Worm (Caenorhabditis elegans) whole organism, L4 larva: ENCODE results near the gene col-73.

ENCODE experiments used
- F49E8.2 ChIP-seq: sonication (generic microtip); optimal IDR thresholded peaks from 2 replicates; lab custom pipeline; 2016; ENCODE audit warnings: missing compliant biosample characterization, mild to moderate bottlenecking, missing genetic modification characterization, borderline replicate concordance
- T20F7.1 ChIP-seq: fragments of 200-800 bp; sonication (Bioruptor generic); optimal IDR thresholded peaks from 2 replicates; lab custom pipeline; 2018; ENCODE audit warnings: mild to moderate bottlenecking, missing genetic modification characterization, missing compliant biosample characterization
- arid-1 ChIP-seq: fragments of 200-800 bp; sonication (Bioruptor generic); conservative IDR thresholded peaks from 2 replicates; pipeline ENCODE4 v1.3.6; 2022; ENCODE audit warnings: missing genetic modification reagents, missing genetic modification characterization, missing compliant biosample characterization
- cey-2 ChIP-seq: sonication (generic microtip); optimal IDR thresholded peaks from 3 replicates; lab custom pipeline; 2017; ENCODE audit warnings: missing genetic modification characterization, mild to moderate bottlenecking, missing compliant biosample characterization, antibody characterized with exemption, borderline replicate concordance; ENCODE audit not compliant: insufficient read depth
- daf-12 ChIP-seq: fragments of 150-350 bp; optimal IDR thresholded peaks from 2 replicates; lab custom pipeline; 2014; ENCODE audit warnings: missing biosample characterization, missing genetic modification reagents, missing genetic modification characterization
- daf-16 ChIP-seq, 3 experiments: sonication (generic microtip); optimal IDR thresholded peaks; 2 replicates each; lab custom pipeline; 2016 to 2017; ENCODE audit warnings: missing genetic modification characterization in 3 of 3, missing genetic modification reagents in 3 of 3, mild to moderate bottlenecking in 2 of 3, missing compliant biosample characterization in 2 of 3, missing biosample characterization in 1 of 3, moderate library complexity in 1 of 3
- daf-8 ChIP-seq: fragments of 200-800 bp; sonication (Bioruptor generic); IDR thresholded peaks from 2 replicates; pipeline ENCODE4 v1.3.6; 2022; ENCODE audit warnings: missing genetic modification characterization, missing compliant biosample characterization
- dmd-6 ChIP-seq: fragments of 200-800 bp; sonication (Bioruptor generic); IDR thresholded peaks from 2 replicates; pipeline ENCODE4 v1.3.6; 2022; ENCODE audit warnings: missing genetic modification reagents, missing genetic modification characterization, missing compliant biosample characterization
- dmd-8 ChIP-seq: fragments of 200-800 bp; sonication (Bioruptor generic); IDR thresholded peaks from 2 replicates; pipeline ENCODE4 v1.3.6; 2022; ENCODE audit warnings: missing genetic modification characterization, missing compliant biosample characterization
- dmd-9 ChIP-seq: fragments of 200-800 bp; sonication (Bioruptor generic); IDR thresholded peaks from 2 replicates; pipeline ENCODE4 v1.3.6; 2022; ENCODE audit warnings: missing genetic modification reagents, missing genetic modification characterization, missing compliant biosample characterization
- dve-1 ChIP-seq: sonication (generic microtip); optimal IDR thresholded peaks from 2 replicates; lab custom pipeline; 2017; ENCODE audit warnings: antibody characterized with exemption, mild to moderate bottlenecking, missing genetic modification characterization, missing compliant biosample characterization; ENCODE audit not compliant: insufficient read depth
- gei-8 ChIP-seq: fragments of 200-800 bp; sonication (Bioruptor generic); optimal IDR thresholded peaks from 2 replicates; lab custom pipeline; 2018; ENCODE audit warnings: mild to moderate bottlenecking, missing genetic modification characterization, missing compliant biosample characterization
- hif-1 ChIP-seq, 2 experiments: sonication (generic microtip); optimal IDR thresholded peaks; 2 replicates each; lab custom pipeline; 2016 to 2017; ENCODE audit warnings: missing compliant biosample characterization in 2 of 2, missing genetic modification characterization in 2 of 2, missing genetic modification reagents in 2 of 2, missing genotype in 2 of 2, mild to moderate bottlenecking in 1 of 2
- hlh-11 ChIP-seq: fragments of 200-800 bp; sonication (Bioruptor generic); optimal IDR thresholded peaks from 2 replicates; lab custom pipeline; 2018; ENCODE audit warnings: mild to moderate bottlenecking, missing genetic modification characterization, missing compliant biosample characterization
- hlh-30 ChIP-seq: sonication (generic microtip); optimal IDR thresholded peaks from 2 replicates; lab custom pipeline; 2017; ENCODE audit warnings: antibody characterized with exemption, mild to moderate bottlenecking, missing genetic modification characterization, missing compliant biosample characterization; ENCODE audit not compliant: insufficient read depth
- hmg-1.1 ChIP-seq: fragments of 200-800 bp; sonication (Bioruptor generic); IDR thresholded peaks from 2 replicates; pipeline ENCODE4 v1.3.6; 2022; ENCODE audit warnings: missing genetic modification reagents, missing genetic modification characterization, missing compliant biosample characterization
- lin-13 ChIP-seq: fragments of 150-350 bp; optimal IDR thresholded peaks from 2 replicates; lab custom pipeline; 2014; ENCODE audit warnings: missing biosample characterization, missing genetic modification reagents, missing genetic modification characterization
- lin-29 ChIP-seq: fragments of 200-800 bp; sonication (Bioruptor generic); IDR thresholded peaks from 2 replicates; pipeline ENCODE4 v1.3.6; 2022; ENCODE audit warnings: missing genetic modification reagents, missing genetic modification characterization, missing compliant biosample characterization
- lsy-2 ChIP-seq, 2 experiments: fragments of 150-350 bp in 1 of 2; sonication (generic microtip) in 1 of 2; optimal IDR thresholded peaks; 2 replicates each; lab custom pipeline; 2014 to 2017; ENCODE audit warnings: missing biosample characterization in 2 of 2, missing genetic modification characterization in 2 of 2
- madf-9 ChIP-seq: fragments of 200-800 bp; sonication (Bioruptor generic); conservative IDR thresholded peaks from 2 replicates; pipeline ENCODE4 v1.3.6; 2022; ENCODE audit warnings: missing genetic modification reagents, missing genetic modification characterization, missing compliant biosample characterization
- mdl-1 ChIP-seq, 2 experiments: fragments of 150-350 bp in 1 of 2; sonication (generic microtip) in 1 of 2; optimal IDR thresholded peaks; 2 replicates each; lab custom pipeline; 2014 to 2017; ENCODE audit warnings: missing biosample characterization in 2 of 2, missing genetic modification characterization in 2 of 2
- mep-1 ChIP-seq: fragments of 150-350 bp; sonication (generic microtip); optimal IDR thresholded peaks from 3 replicates; lab custom pipeline; 2014; ENCODE audit warnings: missing biosample characterization, missing genetic modification characterization
- mes-2 ChIP-seq: sonication (generic microtip); optimal IDR thresholded peaks from 2 replicates; lab custom pipeline; 2016; ENCODE audit warnings: missing genotype, mild to moderate bottlenecking, missing genetic modification characterization, missing compliant biosample characterization; ENCODE audit not compliant: poor library complexity, severe bottlenecking
- mxl-3 ChIP-seq: fragments of 200-800 bp; sonication (Bioruptor generic); optimal IDR thresholded peaks from 2 replicates; lab custom pipeline; 2018; ENCODE audit warnings: mild to moderate bottlenecking, missing genetic modification characterization, missing compliant biosample characterization
- nhr-10 ChIP-seq: fragments of 150-350 bp; optimal IDR thresholded peaks from 2 replicates; lab custom pipeline; 2014; ENCODE audit warnings: missing biosample characterization, missing genetic modification characterization
- nhr-102 ChIP-seq: sonication (generic microtip); optimal IDR thresholded peaks from 2 replicates; lab custom pipeline; 2016; ENCODE audit warnings: mild to moderate bottlenecking, missing genetic modification characterization, moderate library complexity, missing compliant biosample characterization
- nhr-11 ChIP-seq: fragments of 150-350 bp; optimal IDR thresholded peaks from 2 replicates; lab custom pipeline; 2014; ENCODE audit warnings: missing biosample characterization, missing genetic modification characterization
- nhr-111 ChIP-seq: fragments of 200-800 bp; sonication (Bioruptor generic); optimal IDR thresholded peaks from 2 replicates; lab custom pipeline; 2018; ENCODE audit warnings: mild to moderate bottlenecking, missing genetic modification characterization, missing compliant biosample characterization
- nhr-28 ChIP-seq: fragments of 150-350 bp; optimal IDR thresholded peaks from 2 replicates; lab custom pipeline; 2014; ENCODE audit warnings: missing biosample characterization, missing genetic modification characterization
- nhr-48 ChIP-seq: sonication (generic microtip); optimal IDR thresholded peaks from 2 replicates; lab custom pipeline; 2016; ENCODE audit warnings: mild to moderate bottlenecking, missing genetic modification characterization, missing compliant biosample characterization
- nhr-6 ChIP-seq: fragments of 150-350 bp; optimal IDR thresholded peaks from 2 replicates; lab custom pipeline; 2014; ENCODE audit warnings: missing biosample characterization, missing genetic modification characterization
- nhr-77 ChIP-seq: fragments of 150-350 bp; optimal IDR thresholded peaks from 2 replicates; lab custom pipeline; 2014; ENCODE audit warnings: missing biosample characterization, missing genetic modification characterization
- pha-4 ChIP-seq, 2 experiments: fragments of 150-350 bp in 1 of 2; fragments of 200-800 bp in 1 of 2; sonication (Bioruptor generic) in 1 of 2; IDR thresholded peaks in 1 of 2; optimal IDR thresholded peaks in 1 of 2; 2 replicates each; pipeline versions ENCODE4 v1.3.6 to Lab custom; 2014 to 2022; ENCODE audit warnings: missing genetic modification characterization in 2 of 2, missing genetic modification reagents in 2 of 2, missing biosample characterization in 1 of 2, missing compliant biosample characterization in 1 of 2
- php-3 ChIP-seq: fragments of 200-800 bp; sonication (Bioruptor generic); IDR thresholded peaks from 2 replicates; pipeline ENCODE4 v1.3.6; 2022; ENCODE audit warnings: missing genetic modification reagents, missing genetic modification characterization, missing compliant biosample characterization
- pqm-1 ChIP-seq: sonication (generic microtip); optimal IDR thresholded peaks from 2 replicates; lab custom pipeline; 2017; ENCODE audit warnings: missing biosample characterization, missing genetic modification characterization
- rbr-2 ChIP-seq: sonication (generic microtip); optimal IDR thresholded peaks from 2 replicates; lab custom pipeline; 2016; ENCODE audit warnings: missing genotype, missing genetic modification characterization, missing compliant biosample characterization
- tag-97 ChIP-seq: fragments of 200-800 bp; sonication (Bioruptor generic); IDR thresholded peaks from 2 replicates; pipeline ENCODE4 v1.3.6; 2022; ENCODE audit warnings: missing genetic modification characterization, missing compliant biosample characterization
- tra-1 ChIP-seq: fragments of 200-800 bp; sonication (Bioruptor generic); IDR thresholded peaks from 2 replicates; pipeline ENCODE4 v1.3.6; 2022; ENCODE audit warnings: missing genetic modification reagents, missing genetic modification characterization, missing compliant biosample characterization
- unc-39 ChIP-seq: sonication (generic microtip); optimal IDR thresholded peaks from 2 replicates; lab custom pipeline; 2017; ENCODE audit warnings: missing biosample characterization, missing genetic modification characterization
- ztf-11 ChIP-seq: fragments of 150-350 bp; optimal IDR thresholded peaks from 2 replicates; lab custom pipeline; 2014; ENCODE audit warnings: missing biosample characterization, missing genetic modification characterization
- ztf-7 ChIP-seq: fragments of 150-350 bp; optimal IDR thresholded peaks from 2 replicates; lab custom pipeline; 2014; ENCODE audit warnings: missing biosample characterization, missing genetic modification characterization

Gene col-73

DNA sequence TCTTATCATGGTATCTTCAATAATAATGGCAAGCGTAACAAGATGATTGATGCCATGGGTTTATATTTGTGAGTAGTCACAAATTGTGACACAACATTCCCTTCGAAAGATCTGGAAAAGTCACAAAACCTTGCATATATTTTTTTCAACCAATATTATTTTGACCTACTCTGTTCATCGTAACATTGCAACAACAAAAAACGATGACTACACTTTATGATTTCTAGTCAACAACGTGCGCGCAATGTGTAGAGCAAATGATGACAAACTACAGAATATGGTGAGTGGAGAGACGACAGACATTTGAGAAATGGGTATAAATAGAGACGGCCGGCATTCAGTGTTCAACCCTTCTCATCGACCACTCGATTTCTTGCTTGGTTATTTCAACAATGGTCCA, 8.8 kb upstream of the col-73 start, which contains the start of gene gst-7:
TSS of gene gst-7 (plus strand) at position 336 of the 400 bp plus-strand sequence.
- TF ChIP-seq pqm-1 (tag; lab: Kevin White, UChicago) = peak; percentile 38
- TF ChIP-seq daf-12 (tag; lab: Kevin White, UChicago) = no peak
- TF ChIP-seq hlh-30 (tag; lab: Kevin White, UChicago) = peak; percentile 66
- TF ChIP-seq rbr-2 = no peak
- no peak for TF ChIP-seq ztf-11 (tag; lab: Kevin White, UChicago)
- peak; percentile 18 for TF ChIP-seq mes-2 (tag; lab: Kevin White, UChicago)
- peak; percentile 77 for TF ChIP-seq cey-2 (tag; lab: Kevin White, UChicago)
- TF ChIP-seq lsy-2 (tag; optimal IDR thresholded peaks at IDR 0.05; lab: Kevin White, UChicago) = peak in 1 of 2 experiments; percentile 51
- TF ChIP-seq unc-39 (tag; lab: Kevin White, UChicago) = no peak
- no peak for TF ChIP-seq nhr-111
- no peak for TF ChIP-seq gei-8 (GFP tag; lab: Kevin White, UChicago)
- no peak for TF ChIP-seq nhr-10 (tag; lab: Kevin White, UChicago)
- peak in 1 of 2 experiments; percentile 11 for TF ChIP-seq hif-1 (tag; optimal IDR thresholded peaks at IDR 0.05; lab: Kevin White, UChicago)
- TF ChIP-seq nhr-6 (tag; lab: Kevin White, UChicago) = no peak
- peak; percentile 73 for TF ChIP-seq dmd-6
- TF ChIP-seq F49E8.2 = no peak
- TF ChIP-seq nhr-11 (tag; lab: Kevin White, UChicago) = peak; percentile 43
- peak; percentile 95 for TF ChIP-seq nhr-102 (tag; lab: Kevin White, UChicago)
- TF ChIP-seq lin-13 (GFP tag; lab: Kevin White, UChicago) = no peak
- peak; percentile 97 for TF ChIP-seq nhr-28 (tag; lab: Kevin White, UChicago)
- TF ChIP-seq nhr-77 (tag; lab: Kevin White, UChicago) = peak; percentile 39
- no peak for TF ChIP-seq tag-97 (GFP tag; lab: Robert Waterston, UW)
- TF ChIP-seq daf-8 = no peak
- TF ChIP-seq mep-1 (tag; lab: Kevin White, UChicago) = peak; percentile 28
- peak; percentile 5 for TF ChIP-seq ztf-7 (tag; lab: Kevin White, UChicago)
- TF ChIP-seq pha-4 (GFP tag; IDR thresholded peaks at IDR 0.05; lab: Robert Waterston, UW) = no peak
- peak; percentile 37 for TF ChIP-seq pha-4 (tag; optimal IDR thresholded peaks at IDR 0.05; lab: Kevin White, UChicago)
- no peak for TF ChIP-seq lin-29 (GFP tag; lab: Robert Waterston, UW)
- no peak for TF ChIP-seq daf-16 (GFP tag; optimal IDR thresholded peaks at IDR 0.05; lab: Kevin White, UChicago)
- TF ChIP-seq daf-16 (tag; optimal IDR thresholded peaks at IDR 0.05; lab: Kevin White, UChicago) = peak; percentile 89
- TF ChIP-seq dmd-9 (GFP tag; lab: Robert Waterston, UW) = no peak
- no peak for TF ChIP-seq madf-9 (GFP tag; lab: Robert Waterston, UW)
- TF ChIP-seq dmd-8 = no peak
- peak; percentile 68 for TF ChIP-seq php-3 (GFP tag; lab: Robert Waterston, UW)
- 0 out of 2 replicates have a peak, but pooled peaks have one; percentile 20 for TF ChIP-seq tra-1 (GFP tag; lab: Robert Waterston, UW)
- peak; percentile 95 for TF ChIP-seq mxl-3 (GFP tag; lab: Kevin White, UChicago)
- TF ChIP-seq T20F7.1 (GFP tag; lab: Kevin White, UChicago) = no peak
- no peak for TF ChIP-seq arid-1
- peak; percentile 71 for TF ChIP-seq nhr-48
- TF ChIP-seq hmg-1.1 (GFP tag; lab: Robert Waterston, UW) = peak; percentile 35; the same call in 1 of the 2 replicates
- TF ChIP-seq hlh-11 (tag; lab: Kevin White, UChicago) = peak; percentile 79
- peak in 1 of 2 experiments; percentile 53 for TF ChIP-seq mdl-1 (tag; optimal IDR thresholded peaks at IDR 0.05; lab: Kevin White, UChicago)
- peak; percentile 83 for TF ChIP-seq dve-1 (tag; lab: Kevin White, UChicago)
- TF ChIP-seq, all 104 proteins: peak for 23
